Worm (Caenorhabditis elegans) whole organism, midembryonic: ENCODE data around the gene cyp-33C4.

Experiments
- flt-1 ChIP-seq: fragments of 200-800 bp; sonication (Bioruptor generic); IDR thresholded peaks from 2 replicates; pipeline ENCODE4 v1.3.6; 2022; ENCODE audit warnings: missing genetic modification characterization, missing compliant biosample characterization
- ref-1 ChIP-seq: fragments of 200-800 bp; sonication (Bioruptor generic); conservative IDR thresholded peaks from 2 replicates; pipeline ENCODE4 v1.3.6; 2022; ENCODE audit warnings: missing genetic modification reagents, missing genetic modification characterization, missing compliant biosample characterization
- ztf-23 ChIP-seq: fragments of 200-800 bp; sonication (Bioruptor generic); IDR thresholded peaks from 2 replicates; pipeline ENCODE4 v1.3.6; 2022; ENCODE audit warnings: missing genetic modification reagents, missing genetic modification characterization, missing compliant biosample characterization
- ztf-29 ChIP-seq: fragments of 200-800 bp; sonication (Bioruptor generic); IDR thresholded peaks from 2 replicates; pipeline ENCODE4 v1.3.6; 2022; ENCODE audit warnings: missing genetic modification reagents, missing genetic modification characterization, missing compliant biosample characterization

DNA sequence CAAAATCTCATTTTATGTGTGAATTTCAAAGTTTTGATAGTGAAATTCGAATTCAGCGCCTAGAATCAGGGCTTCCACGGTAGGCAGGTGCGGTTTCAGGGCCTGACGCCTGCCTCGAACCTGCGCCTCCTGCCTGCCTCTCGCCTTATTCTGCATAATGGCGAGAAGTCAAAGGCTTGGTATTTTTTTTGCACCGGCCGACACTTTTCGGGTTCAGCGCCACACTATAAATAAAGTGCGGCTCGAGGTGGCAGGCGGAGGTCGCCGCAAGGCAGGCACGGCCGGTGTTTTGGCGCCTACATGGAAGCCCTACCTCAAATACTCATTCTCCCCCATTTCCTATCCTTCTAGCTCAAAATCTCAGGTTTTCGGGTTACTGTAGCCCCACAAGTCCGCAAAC is 35.5 kb upstream of the cyp-33C4 start:
- TF ChIP-seq ref-1 (GFP tag; lab: Robert Waterston, UW): no peak
- TF ChIP-seq flt-1: no peak
- no peak for TF ChIP-seq ztf-29 (GFP tag; lab: Robert Waterston, UW)
- TF ChIP-seq ztf-23 (GFP tag; lab: Robert Waterston, UW): no peak
